Fruit fly (Drosophila melanogaster) whole organism, embryonic: Measurements from ENCODE around the gene ninaC.
A peak's percentile ranks its signal among the peaks of the same experiment; 100 is the strongest.

Source experiments
- CG11560 ChIP-seq: fragments of 200-800 bp; sonication (Bioruptor generic); IDR thresholded peaks from 3 replicates; pipeline ENCODE4 v1.3.6; 2022; ENCODE audit warnings: missing biosample characterization, missing genetic modification characterization
- CG16815 ChIP-seq: fragments of 200-800 bp; sonication (Bioruptor generic); optimal IDR thresholded peaks from 3 replicates; lab custom pipeline; 2017; ENCODE audit warnings: missing biosample characterization, mild to moderate bottlenecking, missing genetic modification characterization
- CG17385 ChIP-seq: fragments of 200-800 bp; sonication (Bioruptor generic); optimal IDR thresholded peaks from 3 replicates; lab custom pipeline; 2018; ENCODE audit warnings: missing biosample characterization, mild to moderate bottlenecking, missing genetic modification characterization
- CG17568 ChIP-seq: fragments of 200-800 bp; sonication (Bioruptor generic); optimal IDR thresholded peaks from 2 replicates; lab custom pipeline; 2018; ENCODE audit warnings: missing biosample characterization, mild to moderate bottlenecking, missing genetic modification characterization, moderate library complexity
- CG1832 ChIP-seq: fragments of 200-800 bp; sonication (Bioruptor generic); optimal IDR thresholded peaks from 2 replicates; lab custom pipeline; 2017; ENCODE audit warnings: missing biosample characterization, mild to moderate bottlenecking, missing genetic modification characterization, inconsistent platforms
- CG18599 ChIP-seq: fragments of 200-800 bp; sonication (Bioruptor generic); optimal IDR thresholded peaks from 3 replicates; lab custom pipeline; 2017; ENCODE audit warnings: missing biosample characterization, missing genetic modification characterization, mild to moderate bottlenecking, moderate library complexity, missing genetic modification reagents
- CG2712 ChIP-seq: fragments of 200-800 bp; optimal IDR thresholded peaks from 3 replicates; lab custom pipeline; 2019; ENCODE audit warnings: missing biosample characterization, mild to moderate bottlenecking, missing genetic modification characterization, moderate library complexity
- CG30431 ChIP-seq: fragments of 200-800 bp; sonication (Bioruptor generic); optimal IDR thresholded peaks from 2 replicates; lab custom pipeline; 2017; ENCODE audit warnings: missing biosample characterization, missing genetic modification characterization
- CG31441 ChIP-seq: fragments of 200-800 bp; sonication (Bioruptor generic); IDR thresholded peaks from 2 replicates; pipeline ENCODE4 v1.3.6; 2022; ENCODE audit warnings: missing biosample characterization, missing genetic modification characterization
- CG33557 ChIP-seq: fragments of 200-800 bp; sonication (Bioruptor generic); optimal IDR thresholded peaks from 2 replicates; lab custom pipeline; 2019; ENCODE audit warnings: missing biosample characterization, mild to moderate bottlenecking, missing genetic modification characterization, moderate library complexity
- CG3838 ChIP-seq: fragments of 200-800 bp; sonication (Bioruptor generic); optimal IDR thresholded peaks from 3 replicates; lab custom pipeline; 2016; ENCODE audit warnings: missing biosample characterization, missing genetic modification characterization
- CG4730 ChIP-seq: fragments of 200-800 bp; sonication (Bioruptor generic); IDR thresholded peaks from 2 replicates; pipeline ENCODE4 v1.3.6; 2022; ENCODE audit warnings: missing biosample characterization, missing genetic modification characterization
- CG6175 ChIP-seq: fragments of 200-800 bp; sonication (Bioruptor generic); IDR thresholded peaks from 3 replicates; pipeline ENCODE4 v1.3.6; 2022; ENCODE audit warnings: missing biosample characterization, missing genetic modification characterization
- CG7556 ChIP-seq: fragments of 200-800 bp; sonication (Bioruptor generic); optimal IDR thresholded peaks from 2 replicates; lab custom pipeline; 2017; ENCODE audit warnings: missing biosample characterization, mild to moderate bottlenecking, missing genetic modification characterization
- CG9215 ChIP-seq: fragments of 200-800 bp; sonication (Bioruptor generic); IDR thresholded peaks from 2 replicates; pipeline ENCODE4 v1.3.6; 2022; ENCODE audit warnings: missing biosample characterization, missing genetic modification characterization
- CG9727 ChIP-seq: fragments of 200-800 bp; sonication (Bioruptor generic); optimal IDR thresholded peaks from 3 replicates; lab custom pipeline; 2017; ENCODE audit warnings: missing biosample characterization, mild to moderate bottlenecking, missing genetic modification characterization
- D ChIP-seq, 2 experiments: fragments of 200-800 bp in 1 of 2; fragments of >200 bp in 1 of 2; sonication (Bioruptor generic) in 1 of 2; optimal IDR thresholded peaks; 2 replicates in 1 of 2; 3 replicates in 1 of 2; lab custom pipeline; 2017; ENCODE audit warnings: mild to moderate bottlenecking in 1 of 2, missing biosample characterization in 1 of 2, missing genetic modification characterization in 1 of 2, missing genetic modification reagents in 1 of 2
- D19A ChIP-seq: fragments of 200-800 bp; optimal IDR thresholded peaks from 3 replicates; lab custom pipeline; 2019; ENCODE audit warnings: missing biosample characterization, mild to moderate bottlenecking, missing genetic modification characterization, moderate library complexity
- Dll ChIP-seq: fragments of 200-800 bp; sonication (Bioruptor generic); IDR thresholded peaks from 4 replicates; pipeline ENCODE4 v1.3.6; 2022; ENCODE audit warnings: missing biosample characterization, missing genetic modification characterization; ENCODE audit not compliant: partially characterized antibody
- Doc2 ChIP-seq: fragments of 200-800 bp; sonication (Bioruptor generic); IDR thresholded peaks from 2 replicates; pipeline ENCODE4 v1.3.6; 2022; ENCODE audit warnings: missing biosample characterization, missing genetic modification characterization
- Drgx ChIP-seq: fragments of 200-800 bp; sonication (Bioruptor generic); IDR thresholded peaks from 2 replicates; pipeline ENCODE4 v1.3.6; 2022; ENCODE audit warnings: missing biosample characterization, missing genetic modification characterization
- Gug ChIP-seq: fragments of 200-800 bp; sonication (Bioruptor generic); IDR thresholded peaks from 4 replicates; pipeline ENCODE4 v1.3.6; 2022; ENCODE audit warnings: missing biosample characterization, missing genetic modification characterization
- HLH4C ChIP-seq: fragments of 200-800 bp; sonication (Bioruptor generic); IDR thresholded peaks from 3 replicates; pipeline ENCODE4 v1.3.6; 2022; ENCODE audit warnings: missing biosample characterization, missing genetic modification characterization; ENCODE audit not compliant: partially characterized antibody
- MESR4 ChIP-seq: fragments of 200-800 bp; sonication (Bioruptor generic); optimal IDR thresholded peaks from 2 replicates; lab custom pipeline; 2018; ENCODE audit warnings: missing biosample characterization, mild to moderate bottlenecking, missing genetic modification characterization, moderate library complexity
- Med ChIP-seq: fragments of 200-800 bp; sonication (Bioruptor generic); peaks from one replicate; lab custom pipeline; 2016; ENCODE audit warnings: missing biosample characterization, missing genetic modification characterization, mild to moderate bottlenecking, inconsistent platforms, moderate library complexity
- Poxn ChIP-seq: fragments of 200-800 bp; sonication (Bioruptor generic); IDR thresholded peaks from 2 replicates; pipeline ENCODE4 v1.3.6; 2022; ENCODE audit warnings: missing biosample characterization, missing genetic modification characterization
- Ptx1 ChIP-seq: fragments of 200-800 bp; sonication (Bioruptor generic); IDR thresholded peaks from 2 replicates; pipeline ENCODE4 v1.3.6; 2022; ENCODE audit warnings: missing biosample characterization, missing genetic modification characterization
- Sin3A ChIP-seq: fragments of >200 bp; optimal IDR thresholded peaks from 2 replicates; lab custom pipeline; 2018
- Spps ChIP-seq: fragments of 200-800 bp; sonication (Bioruptor generic); optimal IDR thresholded peaks from 2 replicates; lab custom pipeline; 2018; ENCODE audit warnings: missing biosample characterization, mild to moderate bottlenecking, missing genetic modification characterization
- Usf ChIP-seq: fragments of 200-800 bp; sonication (Bioruptor generic); optimal IDR thresholded peaks from 2 replicates; lab custom pipeline; 2017; ENCODE audit warnings: missing genotype, missing biosample characterization, missing genetic modification characterization
- bigmax ChIP-seq: fragments of 200-800 bp; sonication (Bioruptor generic); optimal IDR thresholded peaks from 2 replicates; lab custom pipeline; 2018; ENCODE audit warnings: missing biosample characterization, mild to moderate bottlenecking, missing genetic modification characterization
- cg ChIP-seq: fragments of 200-800 bp; sonication (Bioruptor generic); optimal IDR thresholded peaks from 3 replicates; lab custom pipeline; 2019; ENCODE audit warnings: missing biosample characterization, mild to moderate bottlenecking, missing genetic modification characterization, moderate library complexity
- dimm ChIP-seq: fragments of 200-800 bp; sonication (Bioruptor generic); IDR thresholded peaks from 2 replicates; pipeline ENCODE4 v1.3.6; 2022; ENCODE audit warnings: missing biosample characterization, missing genetic modification characterization
- eyg ChIP-seq: fragments of 200-800 bp; sonication (Bioruptor generic); optimal IDR thresholded peaks from 3 replicates; lab custom pipeline; 2016; ENCODE audit warnings: missing biosample characterization, missing genetic modification characterization
- gcm ChIP-seq: fragments of 200-800 bp; sonication (Bioruptor generic); optimal IDR thresholded peaks from 2 replicates; lab custom pipeline; 2019; ENCODE audit warnings: missing biosample characterization, mild to moderate bottlenecking, missing genetic modification characterization, moderate library complexity
- hth ChIP-seq: fragments of >200 bp; optimal IDR thresholded peaks from 2 replicates; lab custom pipeline; 2017; ENCODE audit warnings: inconsistent platforms
- kni ChIP-seq: fragments of 200-800 bp; sonication (Bioruptor generic); optimal IDR thresholded peaks from 3 replicates; lab custom pipeline; 2017; ENCODE audit warnings: mild to moderate bottlenecking, missing biosample characterization, missing genetic modification reagents, missing genetic modification characterization
- lab ChIP-seq: fragments of 200-800 bp; sonication (Bioruptor generic); optimal IDR thresholded peaks from 3 replicates; lab custom pipeline; 2017; ENCODE audit warnings: missing biosample characterization, missing genetic modification characterization, mild to moderate bottlenecking, moderate library complexity, missing genetic modification reagents
- lbe ChIP-seq: fragments of 200-800 bp; sonication (Bioruptor generic); optimal IDR thresholded peaks from 2 replicates; lab custom pipeline; 2016; ENCODE audit warnings: missing biosample characterization, mild to moderate bottlenecking, missing genetic modification characterization
- lilli ChIP-seq: fragments of 200-800 bp; sonication (Bioruptor generic); optimal IDR thresholded peaks from 3 replicates; lab custom pipeline; 2016; ENCODE audit warnings: missing biosample characterization, missing genetic modification characterization
- org-1 ChIP-seq: fragments of 200-800 bp; sonication (Bioruptor generic); optimal IDR thresholded peaks from 2 replicates; lab custom pipeline; 2017; ENCODE audit warnings: missing biosample characterization, missing genetic modification characterization
- pfk ChIP-seq: fragments of 200-800 bp; sonication (Bioruptor generic); optimal IDR thresholded peaks from 2 replicates; lab custom pipeline; 2018; ENCODE audit warnings: missing biosample characterization, mild to moderate bottlenecking, missing genetic modification characterization, moderate library complexity
- phol ChIP-seq: fragments of 200-800 bp; sonication (Bioruptor generic); optimal IDR thresholded peaks from 3 replicates; lab custom pipeline; 2018; ENCODE audit warnings: missing biosample characterization, mild to moderate bottlenecking, missing genetic modification characterization, moderate library complexity
- ranshi ChIP-seq: fragments of 200-800 bp; sonication (Bioruptor generic); IDR thresholded peaks from 2 replicates; pipeline ENCODE4 v1.3.6; 2022; ENCODE audit warnings: missing biosample characterization, missing genetic modification characterization
- sens-2 ChIP-seq: fragments of 200-800 bp; sonication (Bioruptor generic); IDR thresholded peaks from 2 replicates; pipeline ENCODE4 v1.3.6; 2022; ENCODE audit warnings: missing biosample characterization, missing genetic modification characterization
- sisA ChIP-seq: fragments of 200-800 bp; sonication (Bioruptor generic); IDR thresholded peaks from 2 replicates; pipeline ENCODE4 v1.3.6; 2022; ENCODE audit warnings: missing biosample characterization, missing genetic modification characterization
- slp2 ChIP-seq: fragments of 200-800 bp; sonication (Bioruptor generic); optimal IDR thresholded peaks from 2 replicates; lab custom pipeline; 2016; ENCODE audit warnings: missing biosample characterization, missing genetic modification characterization
- toy ChIP-seq: fragments of 200-800 bp; sonication (Bioruptor generic); IDR thresholded peaks from 2 replicates; pipeline ENCODE4 v1.3.6; 2022; ENCODE audit warnings: missing biosample characterization, missing genetic modification characterization
- unc-4 ChIP-seq: fragments of 200-800 bp; sonication (Bioruptor generic); IDR thresholded peaks from 2 replicates; pipeline ENCODE4 v1.3.6; 2022; ENCODE audit warnings: missing biosample characterization, missing genetic modification characterization; ENCODE audit not compliant: partially characterized antibody
- vnd ChIP-seq: fragments of 200-800 bp; sonication (Bioruptor generic); IDR thresholded peaks from 3 replicates; pipeline ENCODE4 v1.3.6; 2022; ENCODE audit warnings: missing biosample characterization, missing genetic modification characterization; ENCODE audit not compliant: partially characterized antibody
- zf30C ChIP-seq: fragments of 200-800 bp; sonication (Bioruptor generic); optimal IDR thresholded peaks from 3 replicates; lab custom pipeline; 2018; ENCODE audit warnings: missing biosample characterization, mild to moderate bottlenecking, missing genetic modification characterization

Gene ninaC

dm6 chr2L:7395813-7396212 is 18.3 kb downstream of the ninaC start (continued):
- TF ChIP-seq lbe (GFP tag; lab: Kevin White, UChicago) = no peak
- TF ChIP-seq CG16815 = peak; percentile 0
- no peak for TF ChIP-seq Spps (tag; lab: Kevin White, UChicago)
- no peak for TF ChIP-seq dimm (GFP tag; lab: Robert Waterston, UW)
- TF ChIP-seq lilli (GFP tag; lab: Kevin White, UChicago) = peak; percentile 1
- TF ChIP-seq D19A = peak; percentile 52
- peak; percentile 54 for TF ChIP-seq gcm (GFP tag; lab: Kevin White, UChicago)
- peak; percentile 52; the same call in 1 of the 2 replicates for TF ChIP-seq sisA (GFP tag; lab: Robert Waterston, UW)
- no peak for TF ChIP-seq CG3838 (GFP tag; lab: Kevin White, UChicago)
- TF ChIP-seq ranshi (GFP tag; lab: Robert Waterston, UW) = no peak
- TF ChIP-seq Usf (GFP tag; lab: Kevin White, UChicago) = no peak
- no peak for TF ChIP-seq CG17568
- TF ChIP-seq CG1832 = no peak
- TF ChIP-seq pfk (GFP tag; lab: Kevin White, UChicago) = no peak
- TF ChIP-seq Ptx1 (GFP tag; lab: Robert Waterston, UW) = peak; percentile 83
- TF ChIP-seq lab (GFP tag; lab: Kevin White, UChicago) = peak; percentile 75
- TF ChIP-seq CG18599 (GFP tag; lab: Kevin White, UChicago) = peak; percentile 63
- no peak for TF ChIP-seq CG9215 (GFP tag; lab: Robert Waterston, UW)
- no peak for TF ChIP-seq eyg
- peak; percentile 2 for TF ChIP-seq Med
- TF ChIP-seq sens-2 (GFP tag; lab: Robert Waterston, UW) = no peak
- no peak for TF ChIP-seq toy (GFP tag; lab: Robert Waterston, UW)
- peak; percentile 70 for TF ChIP-seq CG2712
- TF ChIP-seq Poxn (GFP tag; lab: Robert Waterston, UW) = no peak; the same call in 1 of the 2 replicates
- no peak for TF ChIP-seq cg
- TF ChIP-seq org-1 = peak; percentile 38
- TF ChIP-seq D (optimal IDR thresholded peaks at IDR 0.05; lab: Kevin White, UChicago) = no peak
- peak; percentile 23 for TF ChIP-seq D (GFP tag; optimal IDR thresholded peaks at IDR 0.05; lab: Kevin White, UChicago)
- TF ChIP-seq kni (GFP tag; lab: Kevin White, UChicago) = no peak
- peak; percentile 26; the same call in 1 of the 2 replicates for TF ChIP-seq CG4730 (GFP tag; lab: Robert Waterston, UW)
- no peak for TF ChIP-seq Doc2 (GFP tag; lab: Robert Waterston, UW)
- peak; percentile 63 for TF ChIP-seq phol (tag; lab: Kevin White, UChicago)
- TF ChIP-seq CG17385 (GFP tag; lab: Kevin White, UChicago) = peak; percentile 50
- TF ChIP-seq hth (lab: Kevin White, UChicago) = no peak
- peak; percentile 73 for TF ChIP-seq CG7556 (GFP tag; lab: Kevin White, UChicago)
- TF ChIP-seq bigmax (GFP tag; lab: Kevin White, UChicago) = no peak
- no peak for TF ChIP-seq CG11560 (tag; lab: Robert Waterston, UW)
- no peak for TF ChIP-seq CG6175 (GFP tag; lab: Robert Waterston, UW)
- no peak for TF ChIP-seq vnd (GFP tag; lab: Robert Waterston, UW)
- TF ChIP-seq slp2 (GFP tag; lab: Kevin White, UChicago) = no peak
- no peak for TF ChIP-seq Dll (GFP tag; lab: Robert Waterston, UW)
- no peak for TF ChIP-seq Drgx (GFP tag; lab: Robert Waterston, UW)
- no peak for TF ChIP-seq CG33557 (GFP tag; lab: Kevin White, UChicago)
- no peak for TF ChIP-seq Gug (GFP tag; lab: Robert Waterston, UW)
- peak; percentile 67 for TF ChIP-seq CG9727 (GFP tag; lab: Kevin White, UChicago)
- TF ChIP-seq CG31441 (GFP tag; lab: Robert Waterston, UW) = peak; percentile 77
- TF ChIP-seq Sin3A (lab: Kevin White, UChicago) = no peak
- peak; percentile 29 for TF ChIP-seq zf30C
- no peak for TF ChIP-seq HLH4C
- TF ChIP-seq MESR4 (GFP tag; lab: Kevin White, UChicago) = no peak
- TF ChIP-seq CG30431 (GFP tag; lab: Kevin White, UChicago) = no peak
- TF ChIP-seq unc-4 (GFP tag; lab: Robert Waterston, UW) = no peak
